Worm (Caenorhabditis elegans) whole organism, L4 larva: ENCODE measurements around the gene srh-208.

Experiments
- T20F7.1 ChIP-seq: fragments of 200-800 bp; sonication (Bioruptor generic); optimal IDR thresholded peaks from 2 replicates; lab custom pipeline; 2018; ENCODE audit warnings: mild to moderate bottlenecking, missing genetic modification characterization, missing compliant biosample characterization
- ZK337.2 ChIP-seq: fragments of 200-800 bp; sonication (Bioruptor generic); IDR thresholded peaks from 2 replicates; pipeline ENCODE4 v1.3.6; 2022; ENCODE audit warnings: missing genetic modification reagents, missing genetic modification characterization, missing compliant biosample characterization
- aha-1 ChIP-seq: fragments of 150-350 bp; peaks from one replicate; lab custom pipeline; 2014; ENCODE audit warnings: missing biosample characterization, missing genetic modification characterization
- ceh-28 ChIP-seq: fragments of 150-350 bp; optimal IDR thresholded peaks from 2 replicates; lab custom pipeline; 2014; ENCODE audit warnings: missing biosample characterization, missing genetic modification reagents, missing genetic modification characterization
- daf-19 ChIP-seq: fragments of 200-800 bp; sonication (Bioruptor generic); conservative IDR thresholded peaks from 2 replicates; pipeline ENCODE4 v1.3.6; 2022; ENCODE audit warnings: missing genetic modification characterization, missing compliant biosample characterization
- dmd-6 ChIP-seq: fragments of 200-800 bp; sonication (Bioruptor generic); IDR thresholded peaks from 2 replicates; pipeline ENCODE4 v1.3.6; 2022; ENCODE audit warnings: missing genetic modification reagents, missing genetic modification characterization, missing compliant biosample characterization
- dmd-9 ChIP-seq: fragments of 200-800 bp; sonication (Bioruptor generic); IDR thresholded peaks from 2 replicates; pipeline ENCODE4 v1.3.6; 2022; ENCODE audit warnings: missing genetic modification reagents, missing genetic modification characterization, missing compliant biosample characterization
- dpl-1 ChIP-seq: fragments of 150-350 bp; optimal IDR thresholded peaks from 2 replicates; lab custom pipeline; 2014; ENCODE audit warnings: missing biosample characterization, missing genetic modification reagents, missing genetic modification characterization
- duxl-1 ChIP-seq: sonication (generic microtip); optimal IDR thresholded peaks from 2 replicates; lab custom pipeline; 2016; ENCODE audit warnings: mild to moderate bottlenecking, missing genetic modification characterization, moderate library complexity, missing compliant biosample characterization; ENCODE audit not compliant: poor library complexity
- fos-1 ChIP-seq: fragments of 150-350 bp; optimal IDR thresholded peaks from 2 replicates; lab custom pipeline; 2014; ENCODE audit warnings: missing biosample characterization, missing genetic modification characterization
- hlh-11 ChIP-seq: fragments of 200-800 bp; sonication (Bioruptor generic); optimal IDR thresholded peaks from 2 replicates; lab custom pipeline; 2018; ENCODE audit warnings: mild to moderate bottlenecking, missing genetic modification characterization, missing compliant biosample characterization
- jun-1 ChIP-seq: fragments of 150-350 bp; optimal IDR thresholded peaks from 2 replicates; lab custom pipeline; 2014; ENCODE audit warnings: missing biosample characterization, missing genetic modification reagents, missing genetic modification characterization
- lim-7 ChIP-seq: fragments of 200-800 bp; sonication (Bioruptor generic); IDR thresholded peaks from 2 replicates; pipeline ENCODE4 v1.3.6; 2022; ENCODE audit warnings: missing genetic modification characterization, missing compliant biosample characterization
- lin-15B ChIP-seq: fragments of 150-350 bp; sonication (generic microtip); optimal IDR thresholded peaks from 3 replicates; lab custom pipeline; 2014; ENCODE audit warnings: missing biosample characterization, missing genetic modification characterization
- lin-29 ChIP-seq: fragments of 200-800 bp; sonication (Bioruptor generic); IDR thresholded peaks from 2 replicates; pipeline ENCODE4 v1.3.6; 2022; ENCODE audit warnings: missing genetic modification reagents, missing genetic modification characterization, missing compliant biosample characterization
- lin-39 ChIP-seq: fragments of 150-350 bp; optimal IDR thresholded peaks from 2 replicates; lab custom pipeline; 2014; ENCODE audit warnings: missing biosample characterization, missing genetic modification reagents, missing genetic modification characterization
- mdl-1 ChIP-seq, 2 experiments: fragments of 150-350 bp in 1 of 2; sonication (generic microtip) in 1 of 2; optimal IDR thresholded peaks; 2 replicates each; lab custom pipeline; 2014 to 2017; ENCODE audit warnings: missing biosample characterization in 2 of 2, missing genetic modification characterization in 2 of 2
- mep-1 ChIP-seq: fragments of 150-350 bp; sonication (generic microtip); optimal IDR thresholded peaks from 3 replicates; lab custom pipeline; 2014; ENCODE audit warnings: missing biosample characterization, missing genetic modification characterization
- mxl-2 ChIP-seq: fragments of 200-800 bp; sonication (Bioruptor generic); conservative IDR thresholded peaks from 2 replicates; pipeline ENCODE4 v1.3.6; 2022; ENCODE audit warnings: missing genetic modification reagents, missing genetic modification characterization, missing compliant biosample characterization
- nhr-111 ChIP-seq: fragments of 200-800 bp; sonication (Bioruptor generic); optimal IDR thresholded peaks from 2 replicates; lab custom pipeline; 2018; ENCODE audit warnings: mild to moderate bottlenecking, missing genetic modification characterization, missing compliant biosample characterization
- nhr-25 ChIP-seq: sonication (generic microtip); optimal IDR thresholded peaks from 2 replicates; lab custom pipeline; 2017; ENCODE audit warnings: missing genetic modification characterization, mild to moderate bottlenecking, missing compliant biosample characterization, antibody characterized with exemption, moderate library complexity, borderline replicate concordance; ENCODE audit not compliant: insufficient read depth
- nhr-6 ChIP-seq: fragments of 150-350 bp; optimal IDR thresholded peaks from 2 replicates; lab custom pipeline; 2014; ENCODE audit warnings: missing biosample characterization, missing genetic modification characterization
- nhr-76 ChIP-seq: fragments of 150-350 bp; optimal IDR thresholded peaks from 2 replicates; lab custom pipeline; 2014; ENCODE audit warnings: missing biosample characterization, missing genetic modification characterization
- php-3 ChIP-seq: fragments of 200-800 bp; sonication (Bioruptor generic); IDR thresholded peaks from 2 replicates; pipeline ENCODE4 v1.3.6; 2022; ENCODE audit warnings: missing genetic modification reagents, missing genetic modification characterization, missing compliant biosample characterization
- sdz-12 ChIP-seq: fragments of 200-800 bp; sonication (Bioruptor generic); optimal IDR thresholded peaks from 2 replicates; lab custom pipeline; 2018; ENCODE audit warnings: mild to moderate bottlenecking, missing genetic modification characterization, missing compliant biosample characterization
- skn-1 ChIP-seq: fragments of 150-350 bp; optimal IDR thresholded peaks from 2 replicates; lab custom pipeline; 2014; ENCODE audit warnings: missing biosample characterization, missing genetic modification characterization
- snpc-4 ChIP-seq: fragments of 150-350 bp; optimal IDR thresholded peaks from 2 replicates; lab custom pipeline; 2014; ENCODE audit warnings: missing biosample characterization, missing genetic modification characterization
- tag-97 ChIP-seq: fragments of 200-800 bp; sonication (Bioruptor generic); IDR thresholded peaks from 2 replicates; pipeline ENCODE4 v1.3.6; 2022; ENCODE audit warnings: missing genetic modification characterization, missing compliant biosample characterization
- tra-1 ChIP-seq: fragments of 200-800 bp; sonication (Bioruptor generic); IDR thresholded peaks from 2 replicates; pipeline ENCODE4 v1.3.6; 2022; ENCODE audit warnings: missing genetic modification reagents, missing genetic modification characterization, missing compliant biosample characterization
- unc-62 ChIP-seq, 3 experiments: fragments of 150-350 bp in 1 of 3; sonication (generic microtip); optimal IDR thresholded peaks in 2 of 3; peaks in 1 of 3; 1 replicate in 1 of 3; 2 replicates in 2 of 3; lab custom pipeline; 2014 to 2017; ENCODE audit warnings: missing biosample characterization in 3 of 3, missing genetic modification characterization in 3 of 3, missing genetic modification reagents in 3 of 3, missing genotype in 1 of 3
- zag-1 ChIP-seq: fragments of 150-350 bp; optimal IDR thresholded peaks from 2 replicates; lab custom pipeline; 2014; ENCODE audit warnings: missing biosample characterization, missing genetic modification characterization
- zfp-2 ChIP-seq: sonication (generic microtip); optimal IDR thresholded peaks from 2 replicates; lab custom pipeline; 2016; ENCODE audit warnings: mild to moderate bottlenecking, missing genetic modification characterization, missing compliant biosample characterization

srh-208 gene

DNA sequence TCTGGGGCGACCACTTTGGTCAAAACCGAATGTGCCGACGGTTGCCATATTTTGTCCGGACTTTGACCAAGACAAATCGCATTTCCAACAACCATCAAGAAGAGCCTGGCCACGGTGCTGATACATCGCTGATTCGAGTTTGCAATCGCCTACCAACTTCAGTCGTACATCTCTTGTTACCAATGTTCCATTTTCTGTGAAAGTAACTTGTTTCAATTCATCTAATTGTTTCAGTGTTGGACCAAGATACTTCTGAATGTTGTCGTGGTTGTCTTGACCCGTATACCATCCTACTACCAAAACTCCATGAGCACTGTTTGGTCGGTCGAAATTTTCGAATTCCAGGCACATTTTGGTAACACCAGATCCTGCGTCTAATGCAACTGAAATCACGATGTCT, 8.3 kb downstream of the srh-208 start:
- TF ChIP-seq aha-1 (tag; lab: Kevin White, UChicago), result peak; percentile 77
- 0 out of 2 replicates have a peak, but pooled peaks have one; percentile 37 for TF ChIP-seq lim-7 (GFP tag; lab: Robert Waterston, UW)
- no peak for TF ChIP-seq nhr-6
- no peak for TF ChIP-seq nhr-25 (tag; lab: Kevin White, UChicago)

DNA sequence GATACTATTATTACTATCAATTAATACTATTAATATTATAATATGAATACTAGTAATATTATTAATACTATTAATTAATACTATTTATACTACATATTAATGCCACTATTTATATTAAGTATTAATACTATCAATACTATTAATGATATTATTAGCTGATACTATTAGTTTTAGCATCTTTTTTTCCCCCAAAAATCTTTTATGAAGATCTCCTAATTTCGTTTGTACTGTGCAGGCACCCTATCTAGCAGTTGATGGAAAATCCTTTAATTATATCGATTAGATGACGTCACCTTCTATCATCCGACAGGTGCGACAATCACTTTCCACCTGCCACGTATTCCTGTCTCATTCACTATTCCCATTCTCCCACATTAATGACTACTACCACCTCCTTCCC, 12.1 kb downstream of the srh-208 start, which contains the start of gene fbxb-65:
TSS of gene fbxb-65 (plus strand) at position 301 of the 400 bp plus-strand sequence.
- no peak for TF ChIP-seq skn-1 (tag; lab: Kevin White, UChicago)
- peak in 1 of 2 experiments; percentile 13 for TF ChIP-seq unc-62 (GFP tag; optimal IDR thresholded peaks at IDR 0.05 in 1 of 2; lab: Kevin White, UChicago)
- no peak for TF ChIP-seq unc-62 (tag; optimal IDR thresholded peaks at IDR 0.05; lab: Kevin White, UChicago)

DNA sequence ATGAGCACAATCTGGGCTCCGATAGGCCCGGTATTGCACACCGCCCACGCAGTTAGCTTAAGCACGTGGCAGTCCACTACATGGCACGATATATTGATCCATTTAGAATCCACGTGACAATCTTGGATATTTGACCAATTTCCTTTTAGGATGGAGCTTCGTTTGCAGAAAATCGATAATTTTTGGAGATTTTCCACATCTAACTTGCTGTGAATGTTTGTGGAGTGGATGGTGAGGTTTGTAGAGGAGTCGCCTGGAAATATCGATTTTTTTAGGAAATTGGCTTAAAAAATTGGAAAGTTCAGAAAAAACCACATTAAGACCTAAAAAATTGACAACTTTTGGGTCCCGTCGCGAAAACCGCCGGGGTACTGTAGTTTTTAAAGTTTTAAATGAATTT, 20.2 kb downstream of the srh-208 start:
- TF ChIP-seq ceh-28, result peak; percentile 62
- TF ChIP-seq daf-19 (GFP tag; lab: Robert Waterston, UW), result no peak
- TF ChIP-seq, all 104 proteins: peak for 1

DNA sequence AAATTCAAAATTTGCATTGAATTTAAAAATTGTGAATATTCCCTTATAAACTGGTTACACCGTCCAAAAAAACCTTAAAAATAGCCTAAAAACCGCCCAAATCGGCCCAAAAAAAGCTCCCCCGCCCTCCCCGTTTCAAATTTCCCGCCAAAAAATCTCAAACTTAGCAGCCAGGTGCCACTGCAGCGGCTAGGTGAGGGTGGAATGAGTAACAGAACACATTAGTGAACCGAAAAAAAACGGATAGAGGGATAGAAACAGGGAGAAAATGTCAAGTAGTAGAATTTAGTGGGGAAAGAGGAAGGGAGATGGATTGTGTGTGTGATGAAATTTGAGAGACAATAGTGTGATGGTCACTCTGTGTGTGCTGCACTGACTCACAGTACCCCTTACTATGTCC, 34.8 kb downstream of the srh-208 start:
- no peak for TF ChIP-seq tra-1 (GFP tag; lab: Robert Waterston, UW)
- no peak for TF ChIP-seq snpc-4 (tag; lab: Kevin White, UChicago)
- no peak for TF ChIP-seq nhr-111
- no peak for TF ChIP-seq ceh-28
- TF ChIP-seq daf-19 (GFP tag; lab: Robert Waterston, UW), result no peak
- TF ChIP-seq nhr-6, result no peak
- no peak for TF ChIP-seq nhr-76 (tag; lab: Kevin White, UChicago)
- TF ChIP-seq sdz-12 (GFP tag; lab: Kevin White, UChicago), result no peak
- TF ChIP-seq hlh-11, result no peak
- no peak for TF ChIP-seq ZK337.2 (GFP tag; lab: Robert Waterston, UW)
- TF ChIP-seq nhr-25 (tag; lab: Kevin White, UChicago), result no peak
- no peak for TF ChIP-seq dpl-1 (GFP tag; lab: Kevin White, UChicago)
- no peak for TF ChIP-seq mdl-1 (tag; optimal IDR thresholded peaks at IDR 0.05; lab: Kevin White, UChicago)
- TF ChIP-seq mxl-2, result no peak
- no peak for TF ChIP-seq zag-1 (tag; lab: Kevin White, UChicago)
- TF ChIP-seq mep-1 (tag; lab: Kevin White, UChicago), result no peak
- TF ChIP-seq php-3, result no peak
- TF ChIP-seq jun-1 (tag; lab: Kevin White, UChicago), result no peak

DNA sequence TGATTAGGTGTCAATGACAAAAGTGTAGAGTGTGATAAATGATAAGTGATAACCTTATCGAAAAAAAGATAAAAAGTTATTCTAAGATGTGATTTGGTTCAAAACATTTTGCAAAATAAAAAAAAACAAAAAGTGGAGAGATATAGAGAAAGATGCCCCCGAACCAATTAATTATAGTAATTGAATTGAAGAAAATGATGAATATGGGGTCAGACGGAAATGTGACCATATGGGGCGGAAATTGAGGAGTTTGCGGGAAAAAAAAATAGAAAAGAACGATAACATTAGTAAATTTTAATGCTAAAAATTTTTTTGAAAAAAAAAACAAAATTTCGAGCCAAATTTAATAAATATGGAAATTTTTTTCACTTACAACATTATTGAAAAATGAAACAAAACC, 37.3 kb downstream of the srh-208 start:
- no peak for TF ChIP-seq unc-62 (GFP tag; optimal IDR thresholded peaks at IDR 0.05 in 1 of 2; lab: Kevin White, UChicago)
- TF ChIP-seq unc-62 (tag; optimal IDR thresholded peaks at IDR 0.05; lab: Kevin White, UChicago), result no peak
- TF ChIP-seq nhr-6, result no peak
- no peak for TF ChIP-seq dmd-9 (GFP tag; lab: Robert Waterston, UW)
- no peak for TF ChIP-seq lin-15B (tag; lab: Kevin White, UChicago)
- TF ChIP-seq tag-97 (GFP tag; lab: Robert Waterston, UW), result no peak
- TF ChIP-seq lin-39 (tag; lab: Kevin White, UChicago), result no peak
- no peak for TF ChIP-seq nhr-25 (tag; lab: Kevin White, UChicago)
- no peak for TF ChIP-seq T20F7.1 (GFP tag; lab: Kevin White, UChicago)
- TF ChIP-seq zfp-2 (tag; lab: Kevin White, UChicago), result no peak
- no peak for TF ChIP-seq duxl-1 (tag; lab: Kevin White, UChicago)
- no peak for TF ChIP-seq nhr-111

DNA sequence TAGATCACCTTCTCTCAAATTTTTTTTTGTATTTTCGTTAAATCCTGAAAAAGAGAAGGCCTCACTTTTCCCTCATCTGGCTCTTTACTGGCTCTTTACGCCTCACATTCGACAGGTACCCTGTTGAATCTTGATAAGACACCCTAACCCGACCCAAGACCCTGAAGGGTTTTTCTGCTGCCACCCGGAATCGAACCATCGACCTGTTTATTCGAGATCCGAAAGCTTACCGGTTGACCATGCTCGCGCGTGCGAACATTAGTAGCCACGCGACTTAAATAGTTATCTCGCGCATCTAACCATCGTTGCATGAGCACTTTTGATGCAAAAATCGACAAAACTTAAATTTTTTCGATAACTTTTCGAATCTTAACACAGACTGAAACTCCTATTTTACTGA, 38.1 kb downstream of the srh-208 start:
- TF ChIP-seq fos-1 (tag; lab: Kevin White, UChicago), result no peak
- no peak for TF ChIP-seq lin-29
- TF ChIP-seq dmd-6, result no peak
- TF ChIP-seq, all 104 proteins: peak for 0
